Worm (Caenorhabditis elegans): ENCODE results near the gene T25B9.3.

T25B9.3 gene

DNA sequence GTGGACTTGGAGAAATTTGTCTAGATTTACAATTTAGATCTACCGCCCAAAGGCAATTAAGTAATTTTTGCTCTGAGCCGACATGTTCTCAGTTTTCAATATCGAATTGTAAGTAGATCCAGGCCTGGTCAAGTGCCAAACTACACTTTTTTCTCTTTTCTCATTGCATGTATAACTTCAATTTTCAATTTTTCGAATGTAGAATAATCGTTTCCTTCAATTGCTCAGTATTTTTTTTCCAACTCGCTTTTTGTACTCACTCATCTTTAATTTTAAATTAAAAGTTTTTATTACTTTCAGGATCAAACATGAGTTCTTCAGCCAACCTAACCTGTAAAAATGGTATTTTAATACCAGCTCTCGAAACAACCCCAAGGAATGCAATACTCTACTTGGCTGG, 28.2 kb upstream of the T25B9.3 start, which contains the start of gene ncx-3:
Gene ncx-3, plus strand, starts transcription at position 301 of the 400 bp plus-strand sequence.
- TF ChIP-seq pha-2 (tag; optimal IDR thresholded peaks at IDR 0.05) (no peak), fax-1 (tag; optimal IDR thresholded peaks at IDR 0.05) (no peak), C38D4.7 (GFP tag; optimal IDR thresholded peaks at IDR 0.05) (no peak), K02D7.2 (tag; optimal IDR thresholded peaks at IDR 0.05) (no peak), pax-1 (tag; optimal IDR thresholded peaks at IDR 0.05) (no peak), K09A11.1 (tag; optimal IDR thresholded peaks at IDR 0.05; ENCODE audit: insufficient read depth) (no peak), pat-9 (tag; optimal IDR thresholded peaks at IDR 0.05) (no peak), pag-3 (tag; optimal IDR thresholded peaks at IDR 0.05; ENCODE audit: borderline replicate concordance) (no peak), gmeb-2 (tag; optimal IDR thresholded peaks at IDR 0.05) (no peak), Y22D7AL.16 (tag; optimal IDR thresholded peaks at IDR 0.05) (no peak), T23F11.4 (GFP tag; optimal IDR thresholded peaks at IDR 0.05) (no peak), unc-55 (GFP tag; optimal IDR thresholded peaks at IDR 0.05) (no peak), lim-6 (tag; optimal IDR thresholded peaks at IDR 0.05) (no peak), zip-5 (tag; optimal IDR thresholded peaks at IDR 0.05) (no peak), sox-2 (GFP tag; IDR thresholded peaks at IDR 0.05) (no peak)

DNA sequence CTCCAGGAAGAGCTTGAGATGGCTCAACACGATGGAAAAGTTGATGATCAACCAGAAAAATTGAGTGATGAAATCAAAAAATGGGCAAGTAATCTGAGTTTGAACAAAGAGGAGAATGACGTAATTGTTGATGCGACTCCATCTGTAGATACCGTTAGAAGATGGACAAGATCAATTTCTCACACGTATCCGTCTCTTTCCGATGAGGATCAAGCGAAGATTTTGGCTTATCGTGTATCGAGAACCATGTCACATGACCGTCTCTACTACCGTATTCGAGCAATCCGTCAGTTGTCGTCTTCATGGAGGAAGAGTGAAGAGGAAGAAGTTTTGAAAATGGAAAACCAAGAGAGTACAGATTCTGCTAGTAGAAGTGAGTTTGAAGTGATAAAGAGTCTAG, 26.5 kb upstream of the T25B9.3 start:
- TF ChIP-seq C08G9.2 (tag; optimal IDR thresholded peaks at IDR 0.05), result no peak
- TF ChIP-seq hlh-30 (tag; optimal IDR thresholded peaks at IDR 0.05; ENCODE audit: insufficient read depth), result peak; percentile 38

DNA sequence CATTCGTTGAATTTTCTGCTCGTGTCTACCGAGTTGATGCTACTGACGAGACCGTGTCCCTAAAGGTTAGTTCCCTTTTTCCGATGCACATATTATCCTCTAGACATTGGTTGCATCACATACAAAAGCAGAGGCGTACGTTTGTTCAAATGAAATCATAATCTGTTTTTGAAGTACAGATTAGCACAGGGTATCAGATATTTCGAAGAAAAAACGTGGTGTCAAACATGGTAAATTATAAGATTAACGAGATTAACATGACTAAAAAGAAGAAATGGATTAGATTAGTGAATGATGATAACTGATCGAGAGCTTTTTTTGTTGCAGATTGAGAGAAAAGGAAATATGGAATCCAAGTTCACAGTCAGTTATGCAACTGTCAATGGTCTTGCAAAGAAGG, 25.7 kb upstream of the T25B9.3 start:
- TF ChIP-seq C08G9.2 (tag; optimal IDR thresholded peaks at IDR 0.05) (no peak), hlh-8 (tag; optimal IDR thresholded peaks at IDR 0.05) (no peak), ets-4 (tag; optimal IDR thresholded peaks at IDR 0.05) (no peak), che-1 (tag; optimal IDR thresholded peaks at IDR 0.05) (no peak), odd-2 (tag; optimal IDR thresholded peaks at IDR 0.05) (no peak), gmeb-2 (tag; optimal IDR thresholded peaks at IDR 0.05) (no peak), ceh-14 (tag; optimal IDR thresholded peaks at IDR 0.05) (no peak), dmd-4 (tag; optimal IDR thresholded peaks at IDR 0.05; ENCODE audit: borderline replicate concordance) (no peak), unc-55 (GFP tag; optimal IDR thresholded peaks at IDR 0.05) (no peak), K02D7.2 (tag; optimal IDR thresholded peaks at IDR 0.05) (no peak), tbx-2 (tag; optimal IDR thresholded peaks at IDR 0.05) (no peak), elt-4 (tag; optimal IDR thresholded peaks at IDR 0.05) (no peak)

- TF ChIP-seq sdc-2 (tag; optimal IDR thresholded peaks at IDR 0.05) (no peak), ceh-6 (GFP tag; optimal IDR thresholded peaks at IDR 0.05) (no peak), nfya-1 (tag; optimal IDR thresholded peaks at IDR 0.05) (no peak), pros-1 (tag; optimal IDR thresholded peaks at IDR 0.05) (no peak), ceh-48 (tag; optimal IDR thresholded peaks at IDR 0.05) (no peak), pax-1 (tag; optimal IDR thresholded peaks at IDR 0.05) (no peak), ttx-3 (tag; optimal IDR thresholded peaks at IDR 0.05) (no peak), tbx-7 (tag; optimal IDR thresholded peaks at IDR 0.05) (no peak), dve-1 (tag; optimal IDR thresholded peaks at IDR 0.05) (no peak), unc-55 (GFP tag; optimal IDR thresholded peaks at IDR 0.05) (no peak), che-1 (tag; optimal IDR thresholded peaks at IDR 0.05) (no peak), npax-4 (tag; optimal IDR thresholded peaks at IDR 0.05) (no peak), ceh-9 (tag; optimal IDR thresholded peaks at IDR 0.05) (no peak), ets-4 (tag; optimal IDR thresholded peaks at IDR 0.05) (no peak)
These were observed 16.8 kb upstream of the T25B9.3 start, which contains the start of gene ZC168.2 for ce11 chrIV:10727734-10728133. TSS of gene ZC168.2 (plus strand) at chrIV:10728034.

Data from whole organism, late embryonic.